Fruit fly (Drosophila melanogaster) whole organism, embryonic: Measurements from ENCODE around the gene CG34281.

Source experiments
- Antp ChIP-seq: fragments of 200-800 bp; sonication (Bioruptor generic); optimal IDR thresholded peaks from 3 replicates; lab custom pipeline; 2016; ENCODE audit warnings: missing biosample characterization, missing genetic modification characterization
- CG11504 ChIP-seq: fragments of 200-800 bp; sonication (Bioruptor generic); optimal IDR thresholded peaks from 3 replicates; lab custom pipeline; 2019; ENCODE audit warnings: missing biosample characterization, mild to moderate bottlenecking, missing genetic modification characterization, moderate library complexity
- CG12942 ChIP-seq: fragments of 200-800 bp; sonication (Bioruptor generic); optimal IDR thresholded peaks from 3 replicates; lab custom pipeline; 2016; ENCODE audit warnings: missing biosample characterization, missing genetic modification characterization
- CG14441 ChIP-seq: fragments of 200-800 bp; sonication (Bioruptor generic); IDR thresholded peaks from 2 replicates; pipeline ENCODE4 v1.3.6; 2022; ENCODE audit warnings: missing biosample characterization, missing genetic modification characterization
- CG1792 ChIP-seq: fragments of 200-800 bp; sonication (Bioruptor generic); optimal IDR thresholded peaks from 2 replicates; lab custom pipeline; 2016; ENCODE audit warnings: missing biosample characterization, missing genetic modification characterization
- CG30431 ChIP-seq: fragments of 200-800 bp; sonication (Bioruptor generic); optimal IDR thresholded peaks from 2 replicates; lab custom pipeline; 2017; ENCODE audit warnings: missing biosample characterization, missing genetic modification characterization
- CG31388 ChIP-seq: fragments of 200-800 bp; sonication (Bioruptor generic); optimal IDR thresholded peaks from 2 replicates; lab custom pipeline; 2016; ENCODE audit warnings: missing biosample characterization, missing genetic modification characterization
- CG33557 ChIP-seq: fragments of 200-800 bp; sonication (Bioruptor generic); optimal IDR thresholded peaks from 2 replicates; lab custom pipeline; 2019; ENCODE audit warnings: missing biosample characterization, mild to moderate bottlenecking, missing genetic modification characterization, moderate library complexity
- CG34224 ChIP-seq: fragments of 200-800 bp; sonication (Bioruptor generic); IDR thresholded peaks from 3 replicates; pipeline ENCODE4 v1.3.6; 2022; ENCODE audit warnings: missing biosample characterization, missing genetic modification characterization; ENCODE audit not compliant: partially characterized antibody
- CG34376 ChIP-seq: fragments of 200-800 bp; sonication (Bioruptor generic); optimal IDR thresholded peaks from 2 replicates; lab custom pipeline; 2018; ENCODE audit warnings: missing biosample characterization, mild to moderate bottlenecking, missing genetic modification characterization
- CG6683 ChIP-seq: fragments of 200-800 bp; sonication (Bioruptor generic); optimal IDR thresholded peaks from 2 replicates; lab custom pipeline; 2017; ENCODE audit warnings: missing biosample characterization, mild to moderate bottlenecking, missing genetic modification characterization, missing genetic modification reagents
- CG7271 ChIP-seq: fragments of 200-800 bp; sonication (Bioruptor generic); optimal IDR thresholded peaks from 2 replicates; lab custom pipeline; 2018; ENCODE audit warnings: missing biosample characterization, mild to moderate bottlenecking, missing genetic modification characterization, moderate library complexity
- CG7556 ChIP-seq: fragments of 200-800 bp; sonication (Bioruptor generic); optimal IDR thresholded peaks from 2 replicates; lab custom pipeline; 2017; ENCODE audit warnings: missing biosample characterization, mild to moderate bottlenecking, missing genetic modification characterization
- CG8089 ChIP-seq: fragments of 200-800 bp; sonication (Bioruptor generic); optimal IDR thresholded peaks from 3 replicates; lab custom pipeline; 2016; ENCODE audit warnings: missing biosample characterization, missing genetic modification characterization
- CkIIα-i1 ChIP-seq: fragments of 200-800 bp; sonication (Bioruptor generic); IDR thresholded peaks from 2 replicates; pipeline ENCODE4 v1.3.6; 2022; ENCODE audit warnings: missing biosample characterization, missing genetic modification characterization
- D ChIP-seq, 2 experiments: fragments of 200-800 bp in 1 of 2; fragments of >200 bp in 1 of 2; sonication (Bioruptor generic) in 1 of 2; optimal IDR thresholded peaks; 2 replicates in 1 of 2; 3 replicates in 1 of 2; lab custom pipeline; 2017; ENCODE audit warnings: mild to moderate bottlenecking in 1 of 2, missing biosample characterization in 1 of 2, missing genetic modification characterization in 1 of 2, missing genetic modification reagents in 1 of 2
- D19A ChIP-seq: fragments of 200-800 bp; optimal IDR thresholded peaks from 3 replicates; lab custom pipeline; 2019; ENCODE audit warnings: missing biosample characterization, mild to moderate bottlenecking, missing genetic modification characterization, moderate library complexity
- Dbx ChIP-seq: fragments of 200-800 bp; sonication (Bioruptor generic); IDR thresholded peaks from 3 replicates; pipeline ENCODE4 v1.3.6; 2022; ENCODE audit warnings: missing biosample characterization, missing genetic modification characterization
- Deaf1 ChIP-seq: fragments of 200-800 bp; optimal IDR thresholded peaks from 3 replicates; lab custom pipeline; 2019; ENCODE audit warnings: missing biosample characterization, mild to moderate bottlenecking, missing genetic modification characterization, moderate library complexity
- Dip2 ChIP-seq: fragments of 200-800 bp; sonication (Bioruptor generic); IDR thresholded peaks from 2 replicates; pipeline ENCODE4 v1.3.6; 2022; ENCODE audit warnings: missing biosample characterization, missing genetic modification characterization
- Dll ChIP-seq: fragments of 200-800 bp; sonication (Bioruptor generic); IDR thresholded peaks from 4 replicates; pipeline ENCODE4 v1.3.6; 2022; ENCODE audit warnings: missing biosample characterization, missing genetic modification characterization; ENCODE audit not compliant: partially characterized antibody
- E2f2 ChIP-seq: fragments of 200-800 bp; sonication (Bioruptor generic); IDR thresholded peaks from 2 replicates; pipeline ENCODE4 v1.3.6; 2022; ENCODE audit warnings: missing biosample characterization, missing genetic modification characterization
- Eip74EF ChIP-seq, 2 experiments: fragments of 200-800 bp in 1 of 2; fragments of >200 bp in 1 of 2; sonication (Bioruptor generic) in 1 of 2; optimal IDR thresholded peaks; 2 replicates each; lab custom pipeline; 2017 to 2019; ENCODE audit warnings: missing biosample characterization in 2 of 2, missing genetic modification characterization in 2 of 2, mild to moderate bottlenecking in 1 of 2, moderate library complexity in 1 of 2
- Fer1 ChIP-seq: fragments of 200-800 bp; sonication (Bioruptor generic); optimal IDR thresholded peaks from 2 replicates; lab custom pipeline; 2017; ENCODE audit warnings: missing biosample characterization, mild to moderate bottlenecking, missing genetic modification characterization
- HLH54F ChIP-seq: fragments of 200-800 bp; sonication (Bioruptor generic); optimal IDR thresholded peaks from 3 replicates; lab custom pipeline; 2016; ENCODE audit warnings: missing biosample characterization, missing genetic modification characterization
- Med ChIP-seq: fragments of 200-800 bp; sonication (Bioruptor generic); peaks from one replicate; lab custom pipeline; 2016; ENCODE audit warnings: missing biosample characterization, missing genetic modification characterization, mild to moderate bottlenecking, inconsistent platforms, moderate library complexity
- Myb ChIP-seq: fragments of 200-800 bp; sonication (Bioruptor generic); optimal IDR thresholded peaks from 2 replicates; lab custom pipeline; 2016; ENCODE audit warnings: missing biosample characterization, missing genetic modification characterization
- Opbp ChIP-seq: fragments of 200-800 bp; sonication (Bioruptor generic); IDR thresholded peaks from 3 replicates; pipeline ENCODE4 v1.3.6; 2022; ENCODE audit warnings: missing biosample characterization, missing genetic modification characterization; ENCODE audit not compliant: partially characterized antibody
- Ptx1 ChIP-seq: fragments of 200-800 bp; sonication (Bioruptor generic); IDR thresholded peaks from 2 replicates; pipeline ENCODE4 v1.3.6; 2022; ENCODE audit warnings: missing biosample characterization, missing genetic modification characterization
- Rfx ChIP-seq: fragments of 200-800 bp; sonication (Bioruptor generic); IDR thresholded peaks from 2 replicates; pipeline ENCODE4 v1.3.6; 2022; ENCODE audit warnings: missing biosample characterization, missing genetic modification characterization
- Taf1 ChIP-seq: fragments of 200-800 bp; sonication (Bioruptor generic); IDR thresholded peaks from 2 replicates; pipeline ENCODE4 v1.3.6; 2022; ENCODE audit warnings: missing biosample characterization, missing genetic modification characterization
- Xbp1 ChIP-seq: fragments of 200-800 bp; sonication (Bioruptor generic); optimal IDR thresholded peaks from 3 replicates; lab custom pipeline; 2016; ENCODE audit warnings: missing biosample characterization, mild to moderate bottlenecking, missing genetic modification characterization
- ac ChIP-seq: fragments of 200-800 bp; sonication (Bioruptor generic); optimal IDR thresholded peaks from 3 replicates; lab custom pipeline; 2017; ENCODE audit warnings: missing biosample characterization, mild to moderate bottlenecking, missing genetic modification characterization
- crc ChIP-seq: fragments of 200-800 bp; sonication (Bioruptor generic); optimal IDR thresholded peaks from 2 replicates; lab custom pipeline; 2016; ENCODE audit warnings: missing biosample characterization, missing genetic modification characterization
- danr ChIP-seq: fragments of 200-800 bp; sonication (Bioruptor generic); IDR thresholded peaks from 2 replicates; pipeline ENCODE4 v1.3.6; 2022; ENCODE audit warnings: missing biosample characterization, missing genetic modification characterization
- dpn ChIP-seq, 2 experiments: fragments of 200-800 bp; sonication (Bioruptor generic); optimal IDR thresholded peaks; 3 replicates each; lab custom pipeline; 2016; ENCODE audit warnings: missing biosample characterization in 2 of 2, missing genetic modification characterization in 2 of 2
- fd102C ChIP-seq: fragments of 200-800 bp; sonication (Bioruptor generic); optimal IDR thresholded peaks from 2 replicates; lab custom pipeline; 2018; ENCODE audit warnings: missing biosample characterization, mild to moderate bottlenecking, missing genetic modification characterization, moderate library complexity
- ham ChIP-seq: fragments of 200-800 bp; sonication (Bioruptor generic); IDR thresholded peaks from 2 replicates; pipeline ENCODE4 v1.3.6; 2022; ENCODE audit warnings: missing biosample characterization, missing genetic modification characterization
- hbn ChIP-seq: fragments of 200-800 bp; sonication (Bioruptor generic); IDR thresholded peaks from 2 replicates; pipeline ENCODE4 v1.3.6; 2022; ENCODE audit warnings: missing biosample characterization, missing genetic modification characterization; ENCODE audit not compliant: partially characterized antibody
- lov ChIP-seq, 2 experiments: fragments of 200-800 bp in 1 of 2; fragments of >200 bp in 1 of 2; sonication (Bioruptor generic) in 1 of 2; IDR thresholded peaks in 1 of 2; optimal IDR thresholded peaks in 1 of 2; 2 replicates in 1 of 2; 3 replicates in 1 of 2; pipeline versions ENCODE4 v1.3.6 to Lab custom; 2017 to 2022; ENCODE audit warnings: missing biosample characterization in 1 of 2, missing genetic modification characterization in 1 of 2
- mirr ChIP-seq: fragments of 200-800 bp; sonication (Bioruptor generic); optimal IDR thresholded peaks from 3 replicates; lab custom pipeline; 2018; ENCODE audit warnings: missing biosample characterization, mild to moderate bottlenecking, missing genetic modification characterization
- org-1 ChIP-seq: fragments of 200-800 bp; sonication (Bioruptor generic); optimal IDR thresholded peaks from 2 replicates; lab custom pipeline; 2017; ENCODE audit warnings: missing biosample characterization, missing genetic modification characterization
- pfk ChIP-seq: fragments of 200-800 bp; sonication (Bioruptor generic); optimal IDR thresholded peaks from 2 replicates; lab custom pipeline; 2018; ENCODE audit warnings: missing biosample characterization, mild to moderate bottlenecking, missing genetic modification characterization, moderate library complexity
- pita ChIP-seq: fragments of 200-800 bp; sonication (Bioruptor generic); optimal IDR thresholded peaks from 2 replicates; lab custom pipeline; 2017; ENCODE audit warnings: missing biosample characterization, mild to moderate bottlenecking, missing genetic modification characterization
- pzg ChIP-seq: fragments of 200-800 bp; sonication (Bioruptor generic); optimal IDR thresholded peaks from 3 replicates; lab custom pipeline; 2018; ENCODE audit warnings: missing biosample characterization, mild to moderate bottlenecking, missing genetic modification characterization, moderate library complexity
- stwl ChIP-seq: fragments of 200-800 bp; sonication (Bioruptor generic); optimal IDR thresholded peaks from 3 replicates; lab custom pipeline; 2018; ENCODE audit warnings: missing biosample characterization, mild to moderate bottlenecking, missing genetic modification characterization, moderate library complexity
- tin ChIP-seq: fragments of 200-800 bp; sonication (Bioruptor generic); optimal IDR thresholded peaks from 3 replicates; lab custom pipeline; 2016; ENCODE audit warnings: missing biosample characterization, missing genetic modification characterization
- usp ChIP-seq: fragments of >200 bp; optimal IDR thresholded peaks from 2 replicates; lab custom pipeline; 2017; ENCODE audit warnings: missing biosample characterization, missing genetic modification characterization
- zen2 ChIP-seq: fragments of 200-800 bp; sonication (Bioruptor generic); IDR thresholded peaks from 3 replicates; pipeline ENCODE4 v1.3.6; 2022; ENCODE audit warnings: missing biosample characterization, missing genetic modification characterization; ENCODE audit not compliant: partially characterized antibody
- zfh1 ChIP-seq: fragments of 200-800 bp; sonication (Bioruptor generic); IDR thresholded peaks from 3 replicates; pipeline ENCODE4 v1.3.6; 2022; ENCODE audit warnings: missing biosample characterization, missing genetic modification characterization

The CG34281 gene

DNA sequence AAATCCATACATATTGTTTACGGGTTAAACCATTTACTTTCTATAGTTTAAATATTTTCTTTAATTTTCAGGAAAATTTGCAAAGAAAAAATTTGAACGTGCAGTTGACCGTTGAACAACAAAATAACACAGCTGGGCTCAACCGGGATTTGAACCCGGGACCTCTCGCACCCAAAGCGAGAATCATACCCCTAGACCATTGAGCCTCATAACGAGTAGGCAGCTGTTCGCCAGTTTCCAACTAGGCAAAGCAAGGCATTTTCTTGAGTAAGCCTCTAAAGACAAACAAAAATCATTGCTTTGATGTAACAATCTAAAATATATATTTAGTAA is 5.3 kb downstream of the CG34281 start (continued):
- TF ChIP-seq CG7556 (no peak), Rfx (GFP tag; lab: Robert Waterston, UW) (no peak), CG7271 (tag; lab: Kevin White, UChicago) (no peak), dpn (GFP tag; optimal IDR thresholded peaks at IDR 0.05; lab: Kevin White, UChicago) (no peak), org-1 (GFP tag; lab: Kevin White, UChicago) (no peak), CG12942 (GFP tag; lab: Kevin White, UChicago) (no peak), ac (GFP tag; lab: Kevin White, UChicago) (no peak), CG1792 (GFP tag; lab: Kevin White, UChicago) (no peak), fd102C (GFP tag; lab: Kevin White, UChicago) (no peak), tin (no peak), Dbx (GFP tag; lab: Robert Waterston, UW) (no peak), CG14441 (GFP tag; lab: Robert Waterston, UW) (0 out of 2 replicates have a peak, but pooled peaks have one; percentile 39), Dll (GFP tag; lab: Robert Waterston, UW) (peak; percentile 73; the same call in 3 of the 4 replicates), Antp (no peak), CG11504 (tag; lab: Kevin White, UChicago) (no peak), danr (no peak), Myb (GFP tag; lab: Kevin White, UChicago) (no peak), D (optimal IDR thresholded peaks at IDR 0.05; lab: Kevin White, UChicago) (no peak), D (GFP tag; optimal IDR thresholded peaks at IDR 0.05; lab: Kevin White, UChicago) (no peak), usp (GFP tag; lab: Kevin White, UChicago) (no peak), Opbp (GFP tag; lab: Robert Waterston, UW) (peak; percentile 85), Med (GFP tag; lab: Kevin White, UChicago) (peak; percentile 51), HLH54F (GFP tag; lab: Kevin White, UChicago) (no peak), zen2 (GFP tag; lab: Robert Waterston, UW) (peak; percentile 56; the same call in 2 of the 3 replicates), Taf1 (GFP tag; lab: Robert Waterston, UW) (no peak), CG34376 (GFP tag; lab: Kevin White, UChicago) (peak; percentile 14), crc (GFP tag; lab: Kevin White, UChicago) (no peak), pita (GFP tag; lab: Kevin White, UChicago) (no peak), ham (GFP tag; lab: Robert Waterston, UW) (no peak), CkIIα-i1 (no peak), Deaf1 (no peak), Fer1 (no peak), mirr (GFP tag; lab: Kevin White, UChicago) (no peak), CG34224 (GFP tag; lab: Robert Waterston, UW) (peak; percentile 42; the same call in 1 of the 3 replicates), D19A (tag; lab: Kevin White, UChicago) (no peak), CG8089 (no peak), pzg (GFP tag; lab: Kevin White, UChicago) (no peak), Eip74EF (GFP tag; optimal IDR thresholded peaks at IDR 0.05; lab: Kevin White, UChicago) (peak in 1 of 2 experiments; percentile 38), Ptx1 (GFP tag; lab: Robert Waterston, UW) (no peak), pfk (GFP tag; lab: Kevin White, UChicago) (no peak), E2f2 (GFP tag; lab: Robert Waterston, UW) (no peak), lov (optimal IDR thresholded peaks at IDR 0.05; lab: Kevin White, UChicago) (peak; percentile 40), lov (GFP tag; IDR thresholded peaks at IDR 0.05; lab: Robert Waterston, UW) (no peak), Dip2 (no peak), Xbp1 (no peak), CG31388 (GFP tag; lab: Kevin White, UChicago) (no peak), stwl (tag; lab: Kevin White, UChicago) (no peak), hbn (GFP tag; lab: Robert Waterston, UW) (peak; percentile 47; the same call in 1 of the 2 replicates), zfh1 (GFP tag; lab: Robert Waterston, UW) (no peak), CG30431 (GFP tag; lab: Kevin White, UChicago) (no peak), CG6683 (GFP tag; lab: Kevin White, UChicago) (no peak), CG33557 (no peak)
